Fruit fly (Drosophila melanogaster) whole organism, prepupa: ENCODE results near the gene CG31680.

Source experiments
- CG10631 ChIP-seq: fragments of 200-800 bp; sonication (Bioruptor generic); optimal IDR thresholded peaks from 2 replicates; lab custom pipeline; 2016; ENCODE audit warnings: missing biosample characterization, missing genetic modification characterization
- CG6808 ChIP-seq: fragments of 200-800 bp; sonication (Bioruptor generic); optimal IDR thresholded peaks from 3 replicates; lab custom pipeline; 2017; ENCODE audit warnings: missing biosample characterization, missing genetic modification characterization, mild to moderate bottlenecking, moderate library complexity, missing genetic modification reagents
- CG6854 ChIP-seq: fragments of 200-800 bp; sonication (Bioruptor generic); optimal IDR thresholded peaks from 2 replicates; lab custom pipeline; 2017; ENCODE audit warnings: missing biosample characterization, mild to moderate bottlenecking, missing genetic modification characterization
- Lpt ChIP-seq: fragments of 200-800 bp; sonication (Bioruptor generic); optimal IDR thresholded peaks from 3 replicates; lab custom pipeline; 2016; ENCODE audit warnings: missing biosample characterization, missing genetic modification characterization
- lz ChIP-seq: fragments of 200-800 bp; sonication (Bioruptor generic); optimal IDR thresholded peaks from 3 replicates; lab custom pipeline; 2016; ENCODE audit warnings: missing biosample characterization, missing genetic modification characterization

dm6 chr2L:20673737-20674461, 34.0 kb downstream of the CG31680 start:
- no peak for TF ChIP-seq CG6854
- TF ChIP-seq CG6808: no peak
- TF ChIP-seq Lpt (GFP tag; lab: Kevin White, UChicago): no peak
- no peak for TF ChIP-seq CG10631 (GFP tag; lab: Kevin White, UChicago)
- TF ChIP-seq lz: no peak
